Fruit fly (Drosophila melanogaster): ENCODE measurements around the gene CG6763.

CG6763 gene

dm6 chr3R:23258524-23258923, 25.3 kb upstream of the CG6763 start:
- TF ChIP-seq CG32121 (GFP tag; IDR thresholded peaks at IDR 0.05) = no peak
- TF ChIP-seq Pif1B (GFP tag; optimal IDR thresholded peaks at IDR 0.05) = no peak
- TF ChIP-seq gl (tag; optimal IDR thresholded peaks at IDR 0.05) = no peak
- no peak for TF ChIP-seq CG10348 (GFP tag; IDR thresholded peaks at IDR 0.05)
- TF ChIP-seq rn (GFP tag; IDR thresholded peaks at IDR 0.05) = no peak
- TF ChIP-seq CG4496 (GFP tag; IDR thresholded peaks at IDR 0.05) = no peak
- no peak for TF ChIP-seq Ets98B (GFP tag; IDR thresholded peaks at IDR 0.05)
- TF ChIP-seq D1 (tag; optimal IDR thresholded peaks at IDR 0.05) = no peak
- TF ChIP-seq CG17806 (tag; optimal IDR thresholded peaks at IDR 0.05) = no peak
- TF ChIP-seq CG9948 (tag; optimal IDR thresholded peaks at IDR 0.05) = no peak
- TF ChIP-seq Pif1A (GFP tag; optimal IDR thresholded peaks at IDR 0.05) = no peak
- TF ChIP-seq Snoo (tag; optimal IDR thresholded peaks at IDR 0.05) = no peak
- no peak for TF ChIP-seq CG13204 (GFP tag; optimal IDR thresholded peaks at IDR 0.05)
- no peak for TF ChIP-seq fd96Ca (GFP tag; IDR thresholded peaks at IDR 0.05)
- TF ChIP-seq CG14655 (GFP tag; optimal IDR thresholded peaks at IDR 0.05) = no peak
- TF ChIP-seq EcR (GFP tag; optimal IDR thresholded peaks at IDR 0.05) = no peak
- TF ChIP-seq CG34367 (tag; optimal IDR thresholded peaks at IDR 0.05) = no peak
- no peak for TF ChIP-seq CG15710 (tag; optimal IDR thresholded peaks at IDR 0.05)

- no peak for TF ChIP-seq CG8301 (tag; optimal IDR thresholded peaks at IDR 0.05)
- no peak for TF ChIP-seq CG17806 (tag; optimal IDR thresholded peaks at IDR 0.05)
- TF ChIP-seq gl (tag; optimal IDR thresholded peaks at IDR 0.05) = no peak
- no peak for TF ChIP-seq CG4496 (GFP tag; IDR thresholded peaks at IDR 0.05)
- no peak for TF ChIP-seq CG14655 (GFP tag; optimal IDR thresholded peaks at IDR 0.05)
- no peak for TF ChIP-seq Snoo (tag; optimal IDR thresholded peaks at IDR 0.05)
- no peak for TF ChIP-seq rn (GFP tag; IDR thresholded peaks at IDR 0.05)
- TF ChIP-seq CG32121 (GFP tag; IDR thresholded peaks at IDR 0.05) = no peak
- no peak for TF ChIP-seq CG10348 (GFP tag; IDR thresholded peaks at IDR 0.05)
- TF ChIP-seq fd96Ca (GFP tag; IDR thresholded peaks at IDR 0.05) = no peak
- no peak for TF ChIP-seq Pif1B (GFP tag; optimal IDR thresholded peaks at IDR 0.05)
- TF ChIP-seq D1 (tag; optimal IDR thresholded peaks at IDR 0.05) = no peak
Observed at dm6 chr3R:23260569-23260968, 23.2 kb upstream of the CG6763 start.

- TF ChIP-seq Ets98B (GFP tag; IDR thresholded peaks at IDR 0.05) (no peak), gl (tag; optimal IDR thresholded peaks at IDR 0.05) (no peak), D1 (tag; optimal IDR thresholded peaks at IDR 0.05) (no peak), CG8301 (tag; optimal IDR thresholded peaks at IDR 0.05) (no peak), CG4496 (GFP tag; IDR thresholded peaks at IDR 0.05) (peak; percentile 70), CG8159 (tag; optimal IDR thresholded peaks at IDR 0.05) (peak; percentile 5), CG17806 (tag; optimal IDR thresholded peaks at IDR 0.05) (no peak), CG10348 (GFP tag; IDR thresholded peaks at IDR 0.05) (no peak), CG32121 (GFP tag; IDR thresholded peaks at IDR 0.05) (no peak), CG15710 (tag; optimal IDR thresholded peaks at IDR 0.05) (no peak), CG13204 (GFP tag; optimal IDR thresholded peaks at IDR 0.05) (peak; percentile 73), rn (GFP tag; IDR thresholded peaks at IDR 0.05) (no peak), Pif1A (GFP tag; optimal IDR thresholded peaks at IDR 0.05) (no peak), EcR (GFP tag; optimal IDR thresholded peaks at IDR 0.05) (no peak), CG9948 (tag; optimal IDR thresholded peaks at IDR 0.05) (no peak), Snoo (tag; optimal IDR thresholded peaks at IDR 0.05) (no peak), CG14655 (GFP tag; optimal IDR thresholded peaks at IDR 0.05) (no peak), CG12605 (GFP tag; IDR thresholded peaks at IDR 0.05) (peak; percentile 66), CG34367 (tag; optimal IDR thresholded peaks at IDR 0.05) (no peak), Pif1B (GFP tag; optimal IDR thresholded peaks at IDR 0.05) (no peak), fd96Ca (GFP tag; IDR thresholded peaks at IDR 0.05) (no peak)
Observed at dm6 chr3R:23278704-23279379, 5.0 kb upstream of the CG6763 start.

dm6 chr3R:23279834-23280233, 4.0 kb upstream of the CG6763 start:
- TF ChIP-seq CG8159 (tag; optimal IDR thresholded peaks at IDR 0.05) = no peak
- TF ChIP-seq CG9948 (tag; optimal IDR thresholded peaks at IDR 0.05) = no peak

dm6 chr3R:23280806-23281257, 3.0 kb upstream of the CG6763 start, which contains the start of the genes orb and Cdc16:
TSS of gene orb (minus strand) at chr3R:23280856.
TSS of gene Cdc16 (plus strand) at chr3R:23281201.
- TF ChIP-seq CG8159 (tag; optimal IDR thresholded peaks at IDR 0.05) = peak; percentile 88
- peak; percentile 90 for TF ChIP-seq CG17806 (tag; optimal IDR thresholded peaks at IDR 0.05)
- TF ChIP-seq CG4496 (GFP tag; IDR thresholded peaks at IDR 0.05) = peak; percentile 92
- peak; percentile 88 for TF ChIP-seq CG15710 (tag; optimal IDR thresholded peaks at IDR 0.05)
- peak; percentile 50 for TF ChIP-seq gl (tag; optimal IDR thresholded peaks at IDR 0.05)
- TF ChIP-seq CG12605 (GFP tag; IDR thresholded peaks at IDR 0.05) = peak; percentile 90
- peak; percentile 93 for TF ChIP-seq CG32121 (GFP tag; IDR thresholded peaks at IDR 0.05)
- TF ChIP-seq EcR (GFP tag; optimal IDR thresholded peaks at IDR 0.05) = no peak
- TF ChIP-seq Snoo (tag; optimal IDR thresholded peaks at IDR 0.05) = peak; percentile 85
- peak; percentile 89 for TF ChIP-seq Ets98B (GFP tag; IDR thresholded peaks at IDR 0.05)
- TF ChIP-seq CG9948 (tag; optimal IDR thresholded peaks at IDR 0.05) = peak; percentile 85
- peak; percentile 85 for TF ChIP-seq CG8301 (tag; optimal IDR thresholded peaks at IDR 0.05)
- TF ChIP-seq rn (GFP tag; IDR thresholded peaks at IDR 0.05) = peak; percentile 77
- peak; percentile 82 for TF ChIP-seq Pif1A (GFP tag; optimal IDR thresholded peaks at IDR 0.05)
- TF ChIP-seq CG13204 (GFP tag; optimal IDR thresholded peaks at IDR 0.05) = peak; percentile 41
- peak; percentile 75 for TF ChIP-seq fd96Ca (GFP tag; IDR thresholded peaks at IDR 0.05)
- TF ChIP-seq CG14655 (GFP tag; optimal IDR thresholded peaks at IDR 0.05) = peak; percentile 87
- TF ChIP-seq CG10348 (GFP tag; IDR thresholded peaks at IDR 0.05) = no peak
- TF ChIP-seq CG34367 (tag; optimal IDR thresholded peaks at IDR 0.05) = peak; percentile 83
- no peak for TF ChIP-seq D1 (tag; optimal IDR thresholded peaks at IDR 0.05)
- TF ChIP-seq Pif1B (GFP tag; optimal IDR thresholded peaks at IDR 0.05) = peak; percentile 84
